ENCODE assay signal across 1 fruit fly cellular context in the genomic region with DNA sequence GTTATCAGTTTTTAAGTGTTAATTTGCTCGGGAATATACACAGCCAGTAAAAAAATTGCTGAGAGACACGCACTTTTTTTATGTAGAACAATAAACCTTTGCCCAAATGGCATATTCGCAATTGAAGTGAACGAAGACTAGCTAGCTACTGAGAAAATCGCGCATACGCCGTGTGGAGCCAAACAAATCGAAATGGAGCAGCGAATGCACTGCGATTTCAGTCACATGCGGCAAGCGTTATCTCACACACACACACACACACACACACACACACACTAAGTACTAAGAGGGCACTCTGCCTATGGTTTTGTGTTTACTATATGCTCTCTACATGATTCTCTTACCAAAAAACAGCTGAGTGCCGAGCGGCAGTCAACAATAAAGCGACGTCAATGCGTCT.
TF ChIP-seq lines count a peak whose summit lies in the region.

No protein-coding gene starts in this region.

TF ChIP-seq in whole organism, embryonic, 481 proteins besides CTCF, POLR2A, EP300 and RAD21 (continued from another document):
- TF ChIP-seq Fer2 (tag; optimal IDR thresholded peaks at IDR 0.05; lab: Kevin White, UChicago) (no peak), zen2 (GFP tag; IDR thresholded peaks at IDR 0.05; lab: Robert Waterston, UW; ENCODE audit: partially characterized antibody) (peak; percentile 10; the same call in 1 of the 3 replicates), hkb (optimal IDR thresholded peaks at IDR 0.05; lab: Kevin White, UChicago) (no peak), hkb (GFP tag; IDR thresholded peaks at IDR 0.05; lab: Robert Waterston, UW) (no peak), Drgx (GFP tag; IDR thresholded peaks at IDR 0.05; lab: Robert Waterston, UW) (0 out of 2 replicates have a peak, but pooled peaks have one; percentile 9), Mad (GFP tag; optimal IDR thresholded peaks at IDR 0.05; lab: Kevin White, UChicago) (no peak), cwo (GFP tag; optimal IDR thresholded peaks at IDR 0.05; lab: Kevin White, UChicago) (peak; percentile 46), aop (GFP tag; IDR thresholded peaks at IDR 0.05; lab: Robert Waterston, UW) (no peak), phol (tag; optimal IDR thresholded peaks at IDR 0.05; lab: Kevin White, UChicago) (no peak), dysf (GFP tag; IDR thresholded peaks at IDR 0.05; lab: Robert Waterston, UW) (no peak), hb (GFP tag; IDR thresholded peaks at IDR 0.05; lab: Robert Waterston, UW; ENCODE audit: partially characterized antibody) (no peak), Hr78 (GFP tag; optimal IDR thresholded peaks at IDR 0.05; lab: Kevin White, UChicago) (no peak), CG13894 (tag; optimal IDR thresholded peaks at IDR 0.05; lab: Kevin White, UChicago) (no peak), CG10267 (tag; optimal IDR thresholded peaks at IDR 0.05; lab: Kevin White, UChicago) (no peak), Hmx (GFP tag; optimal IDR thresholded peaks at IDR 0.05; lab: Kevin White, UChicago) (no peak), C15 (GFP tag; IDR thresholded peaks at IDR 0.05; lab: Robert Waterston, UW) (no peak), dmrt11E (tag; optimal IDR thresholded peaks at IDR 0.05; lab: Kevin White, UChicago) (no peak), CG2889 (GFP tag; IDR thresholded peaks at IDR 0.05; lab: Robert Waterston, UW) (no peak), HLH54F (GFP tag; optimal IDR thresholded peaks at IDR 0.05; lab: Kevin White, UChicago) (no peak), Camta (GFP tag; optimal IDR thresholded peaks at IDR 0.05; lab: Kevin White, UChicago) (no peak), CG6272 (GFP tag; IDR thresholded peaks at IDR 0.05; lab: Robert Waterston, UW) (no peak), br (optimal IDR thresholded peaks at IDR 0.05; lab: Kevin White, UChicago) (no peak), CG30020 (tag; optimal IDR thresholded peaks at IDR 0.05; lab: Kevin White, UChicago) (no peak), exex (tag; optimal IDR thresholded peaks at IDR 0.05; lab: Kevin White, UChicago) (peak; percentile 25), CG1603 (tag; optimal IDR thresholded peaks at IDR 0.05; lab: Kevin White, UChicago) (no peak), klu (GFP tag; IDR thresholded peaks at IDR 0.05; lab: Robert Waterston, UW) (no peak), D19A (tag; optimal IDR thresholded peaks at IDR 0.05; lab: Kevin White, UChicago) (no peak), Bteb2 (GFP tag; optimal IDR thresholded peaks at IDR 0.05; lab: Kevin White, UChicago) (no peak), sc (optimal IDR thresholded peaks at IDR 0.05; lab: Kevin White, UChicago) (no peak), sc (GFP tag; optimal IDR thresholded peaks at IDR 0.05; lab: Kevin White, UChicago) (no peak), vvl (GFP tag; IDR thresholded peaks at IDR 0.05; lab: Robert Waterston, UW) (no peak), CG12942 (GFP tag; optimal IDR thresholded peaks at IDR 0.05; lab: Kevin White, UChicago) (no peak), CG31365 (tag; optimal IDR thresholded peaks at IDR 0.05; lab: Kevin White, UChicago) (no peak), CG6254 (GFP tag; optimal IDR thresholded peaks at IDR 0.05; lab: Kevin White, UChicago) (no peak), pros (GFP tag; optimal IDR thresholded peaks at IDR 0.05; lab: Kevin White, UChicago) (no peak), row (GFP tag; IDR thresholded peaks at IDR 0.05; lab: Robert Waterston, UW) (no peak), yki (optimal IDR thresholded peaks at IDR 0.05; lab: Kevin White, UChicago) (no peak), onecut (GFP tag; IDR thresholded peaks at IDR 0.05; lab: Robert Waterston, UW) (no peak), ranshi (GFP tag; IDR thresholded peaks at IDR 0.05; lab: Robert Waterston, UW) (no peak), CG30403 (GFP tag; optimal IDR thresholded peaks at IDR 0.05; lab: Kevin White, UChicago) (no peak), crp (GFP tag; optimal IDR thresholded peaks at IDR 0.05; lab: Kevin White, UChicago) (peak in 1 of 2 experiments; percentile 39), HLHmδ (GFP tag; optimal IDR thresholded peaks at IDR 0.05; lab: Kevin White, UChicago) (no peak), wor (GFP tag; IDR thresholded peaks at IDR 0.05; lab: Robert Waterston, UW) (no peak), zf30C (GFP tag; optimal IDR thresholded peaks at IDR 0.05; lab: Kevin White, UChicago) (no peak), CG3838 (GFP tag; optimal IDR thresholded peaks at IDR 0.05; lab: Kevin White, UChicago) (no peak), CG17359 (tag; optimal IDR thresholded peaks at IDR 0.05; lab: Kevin White, UChicago) (no peak), CG14050 (GFP tag; IDR thresholded peaks at IDR 0.05; lab: Robert Waterston, UW) (no peak), Sin3A (optimal IDR thresholded peaks at IDR 0.05; lab: Kevin White, UChicago) (no peak), HLH4C (GFP tag; IDR thresholded peaks at IDR 0.05; lab: Robert Waterston, UW; ENCODE audit: partially characterized antibody) (no peak), TFAM (GFP tag; optimal IDR thresholded peaks at IDR 0.05; lab: Kevin White, UChicago) (no peak), zfh1 (GFP tag; IDR thresholded peaks at IDR 0.05; lab: Robert Waterston, UW) (no peak), slp2 (GFP tag; optimal IDR thresholded peaks at IDR 0.05; lab: Kevin White, UChicago) (no peak), Med (GFP tag; lab: Kevin White, UChicago) (no peak), Xbp1 (GFP tag; optimal IDR thresholded peaks at IDR 0.05; lab: Kevin White, UChicago) (no peak), Eip74EF (GFP tag; optimal IDR thresholded peaks at IDR 0.05; lab: Kevin White, UChicago) (no peak), CG10654 (GFP tag; optimal IDR thresholded peaks at IDR 0.05; lab: Kevin White, UChicago) (no peak), sd (tag; optimal IDR thresholded peaks at IDR 0.05; lab: Kevin White, UChicago) (no peak), sens (GFP tag; lab: Kevin White, UChicago) (peak; percentile 68), CG7839 (tag; optimal IDR thresholded peaks at IDR 0.05; lab: Kevin White, UChicago) (no peak), pnt (GFP tag; optimal IDR thresholded peaks at IDR 0.05; lab: Kevin White, UChicago) (no peak), Adf1 (GFP tag; IDR thresholded peaks at IDR 0.05; lab: Robert Waterston, UW) (no peak), CG1792 (GFP tag; optimal IDR thresholded peaks at IDR 0.05; lab: Kevin White, UChicago) (no peak), cg (GFP tag; optimal IDR thresholded peaks at IDR 0.05; lab: Kevin White, UChicago) (peak; percentile 75), sug (tag; optimal IDR thresholded peaks at IDR 0.05; lab: Kevin White, UChicago) (peak; percentile 27), fd3F (GFP tag; optimal IDR thresholded peaks at IDR 0.05; lab: Kevin White, UChicago) (no peak), Ssrp (tag; optimal IDR thresholded peaks at IDR 0.05; lab: Kevin White, UChicago) (no peak), CG3847 (GFP tag; IDR thresholded peaks at IDR 0.05; lab: Robert Waterston, UW) (no peak), CG9876 (GFP tag; optimal IDR thresholded peaks at IDR 0.05; lab: Kevin White, UChicago) (no peak), ash1 (GFP tag; optimal IDR thresholded peaks at IDR 0.05; lab: Kevin White, UChicago) (no peak)
